Fruit fly (Drosophila melanogaster): Measurements from ENCODE around the gene CG3061.

CG3061 gene

DNA sequence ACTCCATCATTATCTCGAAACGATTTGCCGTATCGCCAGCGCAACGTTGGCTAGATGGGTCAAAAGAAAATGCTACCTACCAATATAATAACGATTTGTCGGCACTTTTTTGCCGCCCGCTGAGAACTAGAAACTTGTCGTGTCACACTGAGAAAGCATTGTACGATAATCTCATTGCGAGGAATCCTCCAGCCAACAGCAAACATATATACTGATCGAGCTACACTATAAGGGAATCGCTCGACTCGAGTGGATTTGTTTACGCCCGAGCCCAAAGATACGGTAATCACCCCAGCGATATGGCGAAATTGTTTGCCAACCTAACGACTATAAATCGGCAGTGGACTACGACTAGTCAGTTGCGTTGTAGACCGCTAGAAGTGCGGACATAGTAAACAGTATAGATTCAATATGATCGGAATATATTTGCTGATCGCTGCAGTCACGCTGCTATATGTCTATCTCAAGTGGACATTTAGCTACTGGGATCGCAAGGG, 3.2 kb upstream of the CG3061 start, which contains the start of gene Cyp6d5 (continued):
- TF ChIP-seq CG12236 (GFP tag; optimal IDR thresholded peaks at IDR 0.05) (no peak), tio (GFP tag; optimal IDR thresholded peaks at IDR 0.05) (no peak), sim (GFP tag; IDR thresholded peaks at IDR 0.05) (no peak), crc (GFP tag; optimal IDR thresholded peaks at IDR 0.05) (no peak), btn (GFP tag; optimal IDR thresholded peaks at IDR 0.05) (no peak), fd64A (GFP tag; optimal IDR thresholded peaks at IDR 0.05) (peak; percentile 3), ken (GFP tag; IDR thresholded peaks at IDR 0.05) (no peak), CrebB (tag; optimal IDR thresholded peaks at IDR 0.05) (no peak), insv (GFP tag; optimal IDR thresholded peaks at IDR 0.05) (no peak), org-1 (GFP tag; optimal IDR thresholded peaks at IDR 0.05) (peak; percentile 20), CG12744 (GFP tag; optimal IDR thresholded peaks at IDR 0.05) (no peak), HHEX (GFP tag; optimal IDR thresholded peaks at IDR 0.05) (no peak), Abd-B (GFP tag; optimal IDR thresholded peaks at IDR 0.05) (no peak), Med (GFP tag) (peak; percentile 85), odd (GFP tag; optimal IDR thresholded peaks at IDR 0.05) (no peak), fd96Cb (tag; optimal IDR thresholded peaks at IDR 0.05) (no peak), hb (GFP tag; IDR thresholded peaks at IDR 0.05; ENCODE audit: partially characterized antibody) (no peak), sqz (GFP tag; optimal IDR thresholded peaks at IDR 0.05) (no peak), emc (GFP tag; optimal IDR thresholded peaks at IDR 0.05) (no peak), CG4424 (GFP tag; optimal IDR thresholded peaks at IDR 0.05) (no peak), nerfin-1 (tag; optimal IDR thresholded peaks at IDR 0.05) (no peak), Atf-2 (GFP tag; optimal IDR thresholded peaks at IDR 0.05) (no peak), CG34376 (GFP tag; optimal IDR thresholded peaks at IDR 0.05) (peak; percentile 89), vnd (GFP tag; IDR thresholded peaks at IDR 0.05; ENCODE audit: partially characterized antibody) (no peak), HLH4C (GFP tag; IDR thresholded peaks at IDR 0.05; ENCODE audit: partially characterized antibody) (no peak), grn (GFP tag; optimal IDR thresholded peaks at IDR 0.05) (peak; percentile 75), cwo (GFP tag; optimal IDR thresholded peaks at IDR 0.05) (peak; percentile 3), Deaf1 (tag; optimal IDR thresholded peaks at IDR 0.05) (peak; percentile 42), row (GFP tag; IDR thresholded peaks at IDR 0.05) (no peak), nerfin-2 (GFP tag; IDR thresholded peaks at IDR 0.05; ENCODE audit: partially characterized antibody) (no peak), CG32532 (GFP tag; IDR thresholded peaks at IDR 0.05) (peak; percentile 18; the same call in 1 of the 2 replicates), CG10147 (GFP tag; optimal IDR thresholded peaks at IDR 0.05) (no peak), hth (optimal IDR thresholded peaks at IDR 0.05) (no peak), oc (tag; optimal IDR thresholded peaks at IDR 0.05) (no peak), bsh (GFP tag; optimal IDR thresholded peaks at IDR 0.05) (peak in 1 of 2 experiments; percentile 13), lola (GFP tag; optimal IDR thresholded peaks at IDR 0.05) (no peak), Atf6 (GFP tag; IDR thresholded peaks at IDR 0.05) (no peak), cg (GFP tag; optimal IDR thresholded peaks at IDR 0.05) (no peak), MBD-R2 (GFP tag; IDR thresholded peaks at IDR 0.05) (no peak), zf30C (GFP tag; optimal IDR thresholded peaks at IDR 0.05) (no peak), fru (optimal IDR thresholded peaks at IDR 0.05) (no peak), CG8924 (tag; optimal IDR thresholded peaks at IDR 0.05) (no peak), repo (GFP tag; optimal IDR thresholded peaks at IDR 0.05) (no peak), ind (GFP tag; optimal IDR thresholded peaks at IDR 0.05) (no peak), CG18599 (GFP tag; optimal IDR thresholded peaks at IDR 0.05) (peak; percentile 4), CG7987 (GFP tag; optimal IDR thresholded peaks at IDR 0.05) (no peak), dan (GFP tag; IDR thresholded peaks at IDR 0.05) (no peak), exex (tag; optimal IDR thresholded peaks at IDR 0.05) (peak; percentile 96), ttk (GFP tag; IDR thresholded peaks at IDR 0.05) (no peak), da (GFP tag; optimal IDR thresholded peaks at IDR 0.05) (no peak), zen (tag; optimal IDR thresholded peaks at IDR 0.05) (peak; percentile 47)
